Worm (Caenorhabditis elegans) whole organism, L2 larva: ENCODE measurements around the gene T05H4.15.

ENCODE experiments used
- C34F6.9 ChIP-seq: fragments of 150-350 bp; optimal IDR thresholded peaks from 2 replicates; lab custom pipeline; 2014; ENCODE audit warnings: missing biosample characterization, missing genetic modification characterization
- F13H6.1 ChIP-seq: sonication (generic microtip); optimal IDR thresholded peaks from 2 replicates; lab custom pipeline; 2016; ENCODE audit warnings: missing genetic modification characterization, missing compliant biosample characterization
- R02D3.7 ChIP-seq: fragments of 150-350 bp; optimal IDR thresholded peaks from 2 replicates; lab custom pipeline; 2014; ENCODE audit warnings: missing biosample characterization, missing genetic modification characterization
- Y55F3AM.14 ChIP-seq: fragments of 200-800 bp; sonication (Bioruptor generic); optimal IDR thresholded peaks from 2 replicates; lab custom pipeline; 2018; ENCODE audit warnings: mild to moderate bottlenecking, missing genetic modification characterization, missing compliant biosample characterization
- ZK546.5 ChIP-seq: sonication (generic microtip); optimal IDR thresholded peaks from 2 replicates; lab custom pipeline; 2017; ENCODE audit warnings: missing biosample characterization, missing genetic modification characterization
- alr-1 ChIP-seq: fragments of 150-350 bp; optimal IDR thresholded peaks from 2 replicates; lab custom pipeline; 2014; ENCODE audit warnings: missing biosample characterization, missing genetic modification characterization
- aly-2 ChIP-seq: fragments of 150-350 bp; optimal IDR thresholded peaks from 2 replicates; lab custom pipeline; 2014; ENCODE audit warnings: missing biosample characterization, missing genetic modification characterization
- blmp-1 ChIP-seq: sonication (generic microtip); optimal IDR thresholded peaks from 2 replicates; lab custom pipeline; 2017; ENCODE audit warnings: missing genetic modification characterization, mild to moderate bottlenecking, missing compliant biosample characterization, antibody characterized with exemption, moderate library complexity; ENCODE audit not compliant: insufficient read depth
- ceh-16 ChIP-seq: fragments of 150-350 bp; optimal IDR thresholded peaks from 2 replicates; lab custom pipeline; 2014; ENCODE audit warnings: missing biosample characterization, missing genetic modification characterization
- ceh-82 ChIP-seq: fragments of 150-350 bp; optimal IDR thresholded peaks from 2 replicates; lab custom pipeline; 2014; ENCODE audit warnings: missing biosample characterization, missing genetic modification characterization
- crh-2 ChIP-seq: sonication (generic microtip); optimal IDR thresholded peaks from 2 replicates; lab custom pipeline; 2017; ENCODE audit warnings: missing biosample characterization, missing genetic modification characterization
- dmd-4 ChIP-seq: sonication (generic microtip); optimal IDR thresholded peaks from 2 replicates; lab custom pipeline; 2017; ENCODE audit warnings: missing biosample characterization, missing genetic modification characterization
- egl-27 ChIP-seq: sonication (generic microtip); optimal IDR thresholded peaks from 3 replicates; lab custom pipeline; 2017; ENCODE audit warnings: missing biosample characterization, missing genetic modification reagents, missing genetic modification characterization
- elt-1 ChIP-seq: fragments of 150-350 bp; optimal IDR thresholded peaks from 2 replicates; lab custom pipeline; 2014; ENCODE audit warnings: missing biosample characterization, missing genetic modification characterization
- elt-3 ChIP-seq: sonication (generic microtip); optimal IDR thresholded peaks from 2 replicates; lab custom pipeline; 2017; ENCODE audit warnings: missing biosample characterization, missing genetic modification characterization
- fos-1 ChIP-seq: fragments of 150-350 bp; optimal IDR thresholded peaks from 2 replicates; lab custom pipeline; 2014; ENCODE audit warnings: missing biosample characterization, missing genetic modification characterization
- gmeb-1 ChIP-seq: fragments of 150-350 bp; optimal IDR thresholded peaks from 2 replicates; lab custom pipeline; 2014; ENCODE audit warnings: missing biosample characterization, missing genetic modification characterization
- lin-11 ChIP-seq: fragments of 150-350 bp; sonication (generic microtip); optimal IDR thresholded peaks from 2 replicates; lab custom pipeline; 2014; ENCODE audit warnings: missing biosample characterization, missing genetic modification characterization, inconsistent platforms, mixed read lengths
- lin-13 ChIP-seq: fragments of 150-350 bp; optimal IDR thresholded peaks from 2 replicates; lab custom pipeline; 2014; ENCODE audit warnings: missing biosample characterization, missing genetic modification reagents, missing genetic modification characterization
- lin-39 ChIP-seq: fragments of 150-350 bp; optimal IDR thresholded peaks from 2 replicates; lab custom pipeline; 2014; ENCODE audit warnings: missing biosample characterization, missing genetic modification reagents, missing genetic modification characterization
- lsy-2 ChIP-seq, 2 experiments: fragments of 150-350 bp in 1 of 2; sonication (generic microtip) in 1 of 2; optimal IDR thresholded peaks; 2 replicates each; lab custom pipeline; 2014 to 2017; ENCODE audit warnings: missing biosample characterization in 2 of 2, missing genetic modification characterization in 2 of 2
- mab-5 ChIP-seq: fragments of 150-350 bp; optimal IDR thresholded peaks from 2 replicates; lab custom pipeline; 2014; ENCODE audit warnings: missing biosample characterization, missing genetic modification characterization
- mbf-1 ChIP-seq: sonication (generic microtip); optimal IDR thresholded peaks from 2 replicates; lab custom pipeline; 2017; ENCODE audit warnings: missing biosample characterization, missing genetic modification characterization
- mdl-1 ChIP-seq, 2 experiments: fragments of 150-350 bp in 1 of 2; sonication (generic microtip) in 1 of 2; optimal IDR thresholded peaks; 2 replicates each; lab custom pipeline; 2017; ENCODE audit warnings: missing biosample characterization in 2 of 2, missing genetic modification characterization in 2 of 2
- nhr-10 ChIP-seq: sonication (generic microtip); optimal IDR thresholded peaks from 2 replicates; lab custom pipeline; 2017; ENCODE audit warnings: missing biosample characterization, missing genetic modification characterization
- nhr-11 ChIP-seq: fragments of 150-350 bp; optimal IDR thresholded peaks from 2 replicates; lab custom pipeline; 2014; ENCODE audit warnings: missing biosample characterization, missing genetic modification characterization
- nhr-12 ChIP-seq: fragments of 150-350 bp; optimal IDR thresholded peaks from 2 replicates; lab custom pipeline; 2014; ENCODE audit warnings: missing biosample characterization, missing genetic modification characterization
- nhr-129 ChIP-seq: fragments of 150-350 bp; optimal IDR thresholded peaks from 2 replicates; lab custom pipeline; 2014; ENCODE audit warnings: missing biosample characterization, missing genetic modification characterization
- nhr-21 ChIP-seq: fragments of 150-350 bp; optimal IDR thresholded peaks from 2 replicates; lab custom pipeline; 2014; ENCODE audit warnings: missing biosample characterization, missing genetic modification characterization
- nhr-23 ChIP-seq: fragments of 150-350 bp; optimal IDR thresholded peaks from 2 replicates; lab custom pipeline; 2014; ENCODE audit warnings: missing biosample characterization, missing genetic modification reagents, missing genetic modification characterization
- nhr-237 ChIP-seq: fragments of 150-350 bp; optimal IDR thresholded peaks from 2 replicates; lab custom pipeline; 2014; ENCODE audit warnings: missing biosample characterization, missing genetic modification characterization
- nhr-25 ChIP-seq: fragments of 150-350 bp; sonication (generic microtip); optimal IDR thresholded peaks from 3 replicates; lab custom pipeline; 2014; ENCODE audit warnings: missing biosample characterization, missing genetic modification characterization
- nhr-6 ChIP-seq: fragments of 150-350 bp; optimal IDR thresholded peaks from 2 replicates; lab custom pipeline; 2014; ENCODE audit warnings: missing biosample characterization, missing genetic modification characterization
- nhr-77 ChIP-seq: fragments of 150-350 bp; optimal IDR thresholded peaks from 2 replicates; lab custom pipeline; 2014; ENCODE audit warnings: missing biosample characterization, missing genetic modification characterization
- sem-4 ChIP-seq: fragments of 150-350 bp; optimal IDR thresholded peaks from 2 replicates; lab custom pipeline; 2014; ENCODE audit warnings: missing biosample characterization, missing genetic modification reagents, missing genetic modification characterization
- sma-3 ChIP-seq: sonication (generic microtip); optimal IDR thresholded peaks from 2 replicates; lab custom pipeline; 2016; ENCODE audit warnings: missing genetic modification reagents, missing genetic modification characterization, missing compliant biosample characterization
- sma-9 ChIP-seq, 2 experiments: fragments of 150-350 bp in 1 of 2; sonication (generic microtip) in 1 of 2; optimal IDR thresholded peaks; 2 replicates each; lab custom pipeline; 2014 to 2016; ENCODE audit warnings: missing genetic modification characterization in 2 of 2, mild to moderate bottlenecking in 1 of 2, missing biosample characterization in 1 of 2, missing compliant biosample characterization in 1 of 2, missing genetic modification reagents in 1 of 2, moderate library complexity in 1 of 2
- snpc-4 ChIP-seq: fragments of 150-350 bp; optimal IDR thresholded peaks from 2 replicates; lab custom pipeline; 2014; ENCODE audit warnings: missing biosample characterization, missing genetic modification characterization
- unc-39 ChIP-seq: fragments of 150-350 bp; optimal IDR thresholded peaks from 2 replicates; lab custom pipeline; 2014; ENCODE audit warnings: missing biosample characterization, missing genetic modification characterization
- unc-55 ChIP-seq: fragments of 150-350 bp; sonication (generic microtip); optimal IDR thresholded peaks from 3 replicates; lab custom pipeline; 2014; ENCODE audit warnings: missing biosample characterization, missing genetic modification reagents, missing genetic modification characterization
- unc-62 ChIP-seq: fragments of 150-350 bp; optimal IDR thresholded peaks from 2 replicates; lab custom pipeline; 2014; ENCODE audit warnings: missing biosample characterization, missing genetic modification reagents, missing genetic modification characterization
- zag-1 ChIP-seq: fragments of 150-350 bp; optimal IDR thresholded peaks from 2 replicates; lab custom pipeline; 2014; ENCODE audit warnings: missing biosample characterization, missing genetic modification characterization
- ztf-1 ChIP-seq: fragments of 200-800 bp; sonication (Bioruptor generic); conservative IDR thresholded peaks from 2 replicates; pipeline ENCODE4 v1.3.6; 2022; ENCODE audit warnings: missing genetic modification characterization, missing compliant biosample characterization
- ztf-11 ChIP-seq: sonication (generic microtip); optimal IDR thresholded peaks from 2 replicates; lab custom pipeline; 2017; ENCODE audit warnings: missing biosample characterization, missing genetic modification characterization
- ztf-4 ChIP-seq: fragments of 150-350 bp; optimal IDR thresholded peaks from 2 replicates; lab custom pipeline; 2014; ENCODE audit warnings: missing biosample characterization, missing genetic modification characterization

Gene T05H4.15

DNA sequence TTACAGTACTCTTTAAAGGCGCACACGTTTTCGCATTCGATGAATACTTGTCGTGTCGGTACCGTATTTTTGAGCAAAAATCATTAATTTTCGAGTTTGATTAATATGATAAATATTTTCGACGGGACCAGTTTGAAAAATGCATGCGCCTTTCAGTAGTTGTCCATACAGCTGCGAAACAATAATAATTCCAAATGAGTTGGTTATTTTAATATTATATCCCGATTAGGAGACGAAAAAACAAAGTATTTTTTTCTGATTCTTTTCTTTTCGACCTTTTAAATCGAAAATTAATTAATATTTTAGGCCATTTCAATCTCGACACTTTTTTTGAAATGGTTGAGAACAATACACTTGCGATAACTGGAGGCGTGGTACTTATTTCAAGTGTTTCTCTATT lies 2.9 kb downstream of the T05H4.15 start, which contains the start of gene T05H4.4:
T05H4.4 (plus strand) TSS at position 301 of the 400 bp plus-strand sequence.
- no peak for TF ChIP-seq nhr-21 (tag; lab: Kevin White, UChicago)
- TF ChIP-seq lsy-2 (tag; optimal IDR thresholded peaks at IDR 0.05; lab: Kevin White, UChicago) = no peak
- TF ChIP-seq R02D3.7 (tag; lab: Kevin White, UChicago) = no peak
- no peak for TF ChIP-seq lin-39 (tag; lab: Kevin White, UChicago)
- TF ChIP-seq blmp-1 (tag; lab: Kevin White, UChicago) = no peak
- no peak for TF ChIP-seq ztf-1 (GFP tag; lab: Robert Waterston, UW)
- TF ChIP-seq dmd-4 (tag; lab: Kevin White, UChicago) = no peak
- TF ChIP-seq nhr-11 (tag; lab: Kevin White, UChicago) = no peak
- no peak for TF ChIP-seq sem-4 (tag; lab: Kevin White, UChicago)
- TF ChIP-seq mbf-1 (tag; lab: Kevin White, UChicago) = no peak
- TF ChIP-seq gmeb-1 (tag; lab: Kevin White, UChicago) = no peak
- TF ChIP-seq nhr-237 = no peak

DNA sequence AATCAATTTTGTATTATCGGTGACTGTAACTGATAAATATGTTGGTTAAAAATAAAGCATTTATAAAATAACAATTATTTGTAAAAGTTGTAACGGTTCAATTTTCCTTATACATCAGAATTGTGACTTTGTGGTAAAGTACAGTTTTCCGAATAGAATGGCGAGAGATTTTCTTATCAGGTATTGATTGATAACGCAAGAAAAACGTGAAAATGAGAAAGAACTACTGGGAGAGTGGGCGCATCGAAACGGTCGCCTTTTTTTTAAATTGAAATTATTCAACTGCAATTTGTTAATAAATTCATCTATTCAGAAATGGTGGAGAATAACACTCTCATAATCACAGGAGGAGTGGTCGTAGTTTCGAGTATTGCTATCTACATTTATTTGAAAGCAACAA lies 5.2 kb downstream of the T05H4.15 start, which contains the start of gene hpo-19:
hpo-19 (plus strand) TSS at position 314 of the 400 bp plus-strand sequence.
- TF ChIP-seq fos-1 (tag; lab: Kevin White, UChicago) (peak; percentile 34), nhr-21 (tag; lab: Kevin White, UChicago) (peak; percentile 20), ztf-4 (tag; lab: Kevin White, UChicago) (no peak), elt-3 (no peak), zag-1 (tag; lab: Kevin White, UChicago) (no peak), nhr-237 (no peak), unc-62 (no peak), gmeb-1 (tag; lab: Kevin White, UChicago) (no peak), unc-39 (tag; lab: Kevin White, UChicago) (no peak), lin-11 (tag; lab: Kevin White, UChicago) (no peak)

ce11 chrV:6433446-6434178 lies 7.9 kb downstream of the T05H4.15 start, which contains the start of the genes gad-1 and erfa-1:
Gene gad-1, minus strand, starts transcription at chrV:6433496.
Gene erfa-1, plus strand, starts transcription at chrV:6434128.
- TF ChIP-seq nhr-10 (tag; lab: Kevin White, UChicago) (no peak), ztf-1 (GFP tag; lab: Robert Waterston, UW) (no peak), lin-13 (GFP tag; lab: Kevin White, UChicago) (peak; percentile 24), zag-1 (tag; lab: Kevin White, UChicago) (no peak), aly-2 (tag; lab: Kevin White, UChicago) (no peak), gmeb-1 (tag; lab: Kevin White, UChicago) (no peak), egl-27 (tag; lab: Kevin White, UChicago) (no peak), dmd-4 (tag; lab: Kevin White, UChicago) (no peak), lsy-2 (tag; optimal IDR thresholded peaks at IDR 0.05; lab: Kevin White, UChicago) (peak; percentile 24 to 91), nhr-237 (no peak), crh-2 (peak; percentile 65), R02D3.7 (tag; lab: Kevin White, UChicago) (no peak), ztf-4 (tag; lab: Kevin White, UChicago) (no peak), unc-62 (no peak), nhr-6 (no peak), nhr-77 (tag; lab: Kevin White, UChicago) (no peak), blmp-1 (tag; lab: Kevin White, UChicago) (no peak), alr-1 (no peak), nhr-25 (tag; lab: Kevin White, UChicago) (peak; percentile 38), snpc-4 (tag; lab: Kevin White, UChicago) (no peak), lin-39 (tag; lab: Kevin White, UChicago) (no peak), ceh-16 (tag; lab: Kevin White, UChicago) (no peak), nhr-129 (peak; percentile 71), elt-3 (no peak), mdl-1 (tag; optimal IDR thresholded peaks at IDR 0.05; lab: Kevin White, UChicago) (no peak), unc-39 (tag; lab: Kevin White, UChicago) (no peak), Y55F3AM.14 (no peak), fos-1 (tag; lab: Kevin White, UChicago) (no peak), ceh-82 (no peak), nhr-23 (tag; lab: Kevin White, UChicago) (no peak), sma-3 (GFP tag; lab: Kevin White, UChicago) (peak; percentile 26), sem-4 (tag; lab: Kevin White, UChicago) (no peak), ZK546.5 (tag; lab: Kevin White, UChicago) (no peak), sma-9 (GFP tag; optimal IDR thresholded peaks at IDR 0.05; lab: Kevin White, UChicago) (peak; percentile 60), sma-9 (tag; optimal IDR thresholded peaks at IDR 0.05; lab: Kevin White, UChicago) (no peak), mab-5 (no peak), C34F6.9 (peak; percentile 60), nhr-21 (tag; lab: Kevin White, UChicago) (peak; percentile 46), nhr-12 (no peak), F13H6.1 (tag; lab: Kevin White, UChicago) (peak; percentile 2), ztf-11 (tag; lab: Kevin White, UChicago) (no peak), mbf-1 (tag; lab: Kevin White, UChicago) (no peak), elt-1 (tag; lab: Kevin White, UChicago) (no peak), unc-55 (GFP tag; lab: Kevin White, UChicago) (peak; percentile 84)
